Worm (Caenorhabditis elegans): Measurements from ENCODE around the gene K09C4.7.

Gene K09C4.7

DNA sequence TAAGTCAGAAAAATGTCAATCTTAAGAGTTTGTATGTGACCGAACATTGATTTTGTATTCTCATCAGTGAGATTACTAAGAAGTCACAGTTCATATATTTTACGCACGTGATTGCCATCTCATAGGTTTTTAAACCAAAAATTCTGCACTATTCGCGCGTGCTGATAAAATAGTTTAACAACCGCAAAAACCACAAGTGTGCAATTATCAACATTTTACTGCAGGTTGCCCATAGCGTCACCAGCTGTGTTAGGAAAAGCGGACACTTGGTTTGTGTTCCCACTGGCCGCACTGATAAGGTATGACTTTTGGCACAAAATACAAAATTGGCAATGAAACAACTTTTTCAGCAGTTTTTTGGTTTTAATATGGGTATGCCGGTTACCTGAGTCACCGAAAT lies 17.5 kb downstream of the K09C4.7 start:
- TF ChIP-seq F22D6.2 (tag; optimal IDR thresholded peaks at IDR 0.05) (peak; percentile 74), cebp-2 (GFP tag; IDR thresholded peaks at IDR 0.05) (no peak), pha-4 (tag; optimal IDR thresholded peaks at IDR 0.05) (peak; percentile 37), atf-7 (tag; optimal IDR thresholded peaks at IDR 0.05) (peak; percentile 93), let-607 (tag; optimal IDR thresholded peaks at IDR 0.05) (peak; percentile 36 to 39), rec-8 (tag; optimal IDR thresholded peaks at IDR 0.05) (no peak), nhr-80 (tag; optimal IDR thresholded peaks at IDR 0.05) (peak; percentile 99), B0336.3 (GFP tag; IDR thresholded peaks at IDR 0.05) (peak; percentile 70; the same call in 1 of the 2 replicates), ets-4 (GFP tag; optimal IDR thresholded peaks at IDR 0.05) (peak; percentile 66), nhr-90 (tag; optimal IDR thresholded peaks at IDR 0.05) (peak; percentile 48), egl-44 (GFP tag; IDR thresholded peaks at IDR 0.05) (0 out of 2 replicates have a peak, but pooled peaks have one; percentile 30), ztf-22 (GFP tag; optimal IDR thresholded peaks at IDR 0.05) (peak; percentile 88), madf-10 (tag; optimal IDR thresholded peaks at IDR 0.05) (peak; percentile 33), nfyb-1 (GFP tag; IDR thresholded peaks at IDR 0.05) (0 out of 2 replicates have a peak, but pooled peaks have one; percentile 59), sptf-2 (GFP tag; optimal IDR thresholded peaks at IDR 0.05) (no peak), tbp1 (GFP tag; optimal IDR thresholded peaks at IDR 0.05) (peak; percentile 54), tlf-1 (GFP tag; optimal IDR thresholded peaks at IDR 0.05) (peak; percentile 41), unc-62 (GFP tag; optimal IDR thresholded peaks at IDR 0.05) (peak; percentile 31), lin-35 (GFP tag; optimal IDR thresholded peaks at IDR 0.05) (no peak)

DNA sequence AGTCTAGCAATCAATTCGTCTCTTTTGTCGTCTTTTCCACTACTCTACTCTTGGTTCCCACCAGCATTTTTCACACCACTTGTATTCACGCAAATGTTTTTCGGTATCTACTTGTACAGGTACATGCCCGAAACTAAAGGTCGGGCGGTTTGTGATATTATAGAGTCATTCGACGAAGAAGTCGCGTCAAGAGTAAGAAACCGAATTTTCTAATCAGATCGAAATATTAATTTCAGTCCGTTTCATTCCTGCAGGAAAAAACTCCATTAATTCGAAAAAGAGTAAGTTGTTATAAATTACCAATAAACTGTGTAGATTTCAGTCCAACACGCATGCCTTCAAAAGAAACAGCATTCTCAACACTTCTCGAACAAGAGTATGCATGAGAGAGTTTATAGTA lies 19.3 kb downstream of the K09C4.7 start:
- TF ChIP-seq B0019.2 (GFP tag; conservative IDR thresholded peaks at IDR 0.05) (no peak), ceh-40 (GFP tag; IDR thresholded peaks at IDR 0.05) (no peak), Y67H2A.10 (GFP tag; conservative IDR thresholded peaks at IDR 0.05) (no peak)

DNA sequence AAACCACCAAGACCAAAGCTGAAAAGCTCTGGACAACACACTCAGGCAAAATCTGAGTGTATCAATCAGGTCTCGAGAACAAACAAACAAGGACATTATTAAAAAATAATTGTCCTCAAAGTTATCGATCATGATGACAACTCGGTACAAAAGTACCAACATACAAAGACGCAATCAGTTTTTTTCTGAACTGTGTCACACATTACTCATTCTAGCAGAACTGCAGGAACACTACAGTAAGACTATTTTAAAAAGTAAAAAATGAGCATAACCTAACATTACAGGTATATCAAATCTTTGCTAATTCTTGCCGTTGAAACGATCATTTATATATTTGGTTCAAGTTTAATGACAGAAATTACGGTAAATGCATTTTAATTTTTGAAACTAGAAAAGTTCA lies 23.5 kb downstream of the K09C4.7 start, which contains the start of gene K09C4.2:
K09C4.2 (plus strand) TSS at position 301 of the 400 bp plus-strand sequence.
- TF ChIP-seq nfya-2 (GFP tag; IDR thresholded peaks at IDR 0.05) (no peak), aptf-3 (GFP tag; IDR thresholded peaks at IDR 0.05) (no peak), rcor-1 (GFP tag; IDR thresholded peaks at IDR 0.05) (no peak)

DNA sequence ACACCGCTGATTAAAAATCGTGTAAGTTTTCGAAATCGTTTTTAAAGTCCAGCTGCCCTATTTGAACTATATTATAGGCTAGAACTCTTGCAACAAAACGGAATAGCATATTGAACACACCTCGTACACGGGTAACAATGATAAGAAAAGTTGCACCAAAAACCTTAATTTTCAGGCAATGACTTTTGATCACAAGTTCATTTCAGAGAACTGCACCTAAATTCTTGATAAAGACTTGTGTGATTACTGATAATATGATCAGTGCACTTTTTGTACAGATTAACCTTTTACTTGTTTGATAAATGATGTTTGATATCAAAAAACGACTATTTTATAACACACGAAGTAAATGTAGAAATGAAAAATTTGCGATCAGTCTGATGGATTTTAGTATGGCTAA lies 25.1 kb downstream of the K09C4.7 start:
- TF ChIP-seq nhr-80 (tag; optimal IDR thresholded peaks at IDR 0.05) = peak; percentile 79
- no peak for TF ChIP-seq cebp-2 (GFP tag; IDR thresholded peaks at IDR 0.05)

DNA sequence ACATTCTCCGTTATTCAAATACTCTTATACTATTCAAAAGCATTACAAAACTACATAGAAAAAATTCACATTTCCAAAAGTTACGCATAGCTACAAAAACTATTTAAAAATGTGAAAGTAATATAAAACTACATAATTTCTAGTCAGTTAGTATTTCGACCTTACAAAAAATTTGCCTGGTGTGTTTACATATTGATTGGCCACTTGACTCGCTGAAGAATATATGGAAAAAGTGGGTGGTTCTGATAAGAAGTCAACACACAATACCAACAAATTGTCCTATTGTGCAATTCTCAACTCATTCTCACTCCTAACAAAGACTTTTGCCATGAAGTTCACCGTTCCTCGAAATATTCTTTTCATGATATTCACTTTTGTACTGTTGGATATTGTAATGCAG lies 25.9 kb downstream of the K09C4.7 start, which contains the start of gene K09C4.1:
K09C4.1 (plus strand) TSS at position 301 of the 400 bp plus-strand sequence.
- TF ChIP-seq lin-54 (GFP tag; optimal IDR thresholded peaks at IDR 0.05) (no peak), lir-1 (GFP tag; conservative IDR thresholded peaks at IDR 0.05) (no peak), sea-2 (GFP tag; IDR thresholded peaks at IDR 0.05) (no peak), gei-17 (GFP tag; optimal IDR thresholded peaks at IDR 0.05) (no peak), Y67H2A.10 (GFP tag; conservative IDR thresholded peaks at IDR 0.05) (no peak), ceh-58 (GFP tag; IDR thresholded peaks at IDR 0.05) (no peak), F49E8.2 (tag; optimal IDR thresholded peaks at IDR 0.05; ENCODE audit: insufficient read depth) (no peak), cebp-1 (GFP tag; IDR thresholded peaks at IDR 0.05) (no peak), cebp-1 (tag; optimal IDR thresholded peaks at IDR 0.05) (no peak), mel-28 (tag; optimal IDR thresholded peaks at IDR 0.05; ENCODE audit: borderline replicate concordance) (no peak), tbx-9 (tag; optimal IDR thresholded peaks at IDR 0.05; ENCODE audit: borderline replicate concordance) (no peak), nfya-2 (GFP tag; IDR thresholded peaks at IDR 0.05) (no peak), egl-44 (GFP tag; IDR thresholded peaks at IDR 0.05) (no peak), F23B12.7 (tag; optimal IDR thresholded peaks at IDR 0.05; ENCODE audit: insufficient read depth) (no peak), sdz-38 (tag; optimal IDR thresholded peaks at IDR 0.05) (no peak), lin-26 (GFP tag; IDR thresholded peaks at IDR 0.05) (no peak), Y53F4B.3 (GFP tag; IDR thresholded peaks at IDR 0.05) (no peak)
